Worm (Caenorhabditis elegans): ENCODE measurements around the gene npp-24.

npp-24 gene

DNA sequence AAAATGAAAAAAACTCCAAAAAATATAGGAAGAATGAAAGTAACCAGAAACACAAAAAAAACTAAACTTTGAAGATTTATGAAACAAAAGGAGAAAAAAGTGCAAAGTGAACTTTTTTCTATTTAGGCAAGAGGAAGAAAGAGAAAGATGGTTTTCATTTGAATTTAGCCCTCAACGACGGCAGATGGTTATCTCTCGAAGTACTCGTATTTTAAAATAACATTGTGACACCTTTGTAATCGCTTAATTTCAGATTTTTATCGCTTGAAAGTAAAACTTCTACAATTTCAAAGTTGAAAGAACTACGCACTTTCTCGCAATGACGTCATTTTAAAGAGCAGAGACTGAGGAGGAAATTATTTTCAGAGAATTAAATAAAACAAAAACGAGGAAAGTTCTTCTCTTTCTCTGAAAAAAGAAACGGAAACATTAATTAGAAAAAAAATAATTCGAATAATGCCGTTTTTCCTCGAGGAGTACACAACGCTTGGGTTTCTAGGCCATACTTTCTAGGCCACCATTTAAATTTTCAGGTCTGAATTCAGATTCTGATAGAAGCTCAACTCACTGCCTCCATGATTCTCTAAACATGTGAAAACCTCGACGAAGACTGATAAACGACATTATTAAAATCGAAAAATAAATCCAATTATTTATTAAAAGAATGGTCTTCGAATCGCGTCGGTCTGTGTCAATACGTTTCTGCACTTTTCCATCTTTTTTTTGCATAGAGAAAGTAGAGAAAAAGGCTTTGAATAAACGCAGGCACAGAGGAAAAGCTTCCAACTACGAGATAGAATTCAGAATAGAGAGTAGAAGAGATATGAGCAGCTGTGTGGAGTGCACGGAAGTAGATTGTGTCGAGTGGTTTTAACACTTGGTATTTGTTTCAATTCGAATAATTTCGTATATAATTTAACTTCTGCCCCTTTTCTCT, 6.0 kb downstream of the npp-24 start:
- peak; percentile 61 for TF ChIP-seq unc-98 (GFP tag; IDR thresholded peaks at IDR 0.05)
- TF ChIP-seq nhr-28 (tag; optimal IDR thresholded peaks at IDR 0.05) = no peak
- no peak for TF ChIP-seq pax-3 (tag; optimal IDR thresholded peaks at IDR 0.05)
- no peak for TF ChIP-seq sptf-1 (tag; optimal IDR thresholded peaks at IDR 0.05)
- no peak for TF ChIP-seq Y116A8C.19 (tag; optimal IDR thresholded peaks at IDR 0.05; ENCODE audit: borderline replicate concordance)
- peak; percentile 8; the same call in 1 of the 2 replicates for TF ChIP-seq isw-1 (GFP tag; IDR thresholded peaks at IDR 0.05)
- no peak for TF ChIP-seq hlh-4 (tag; optimal IDR thresholded peaks at IDR 0.05)
- no peak for TF ChIP-seq mdl-1 (tag; optimal IDR thresholded peaks at IDR 0.05)
- no peak for TF ChIP-seq fos-1 (tag; optimal IDR thresholded peaks at IDR 0.05)
- no peak for TF ChIP-seq mef-2 (tag; optimal IDR thresholded peaks at IDR 0.05)
- TF ChIP-seq hlh-17 (GFP tag; optimal IDR thresholded peaks at IDR 0.05; ENCODE audit: borderline replicate concordance) = no peak
- TF ChIP-seq unc-30 (tag; optimal IDR thresholded peaks at IDR 0.05) = no peak
- TF ChIP-seq aha-1 (tag; optimal IDR thresholded peaks at IDR 0.05) = no peak
- TF ChIP-seq mab-9 (GFP tag; IDR thresholded peaks at IDR 0.05) = no peak
- TF ChIP-seq egl-27 (tag; optimal IDR thresholded peaks at IDR 0.05) = no peak
- TF ChIP-seq irx-1 (tag; optimal IDR thresholded peaks at IDR 0.05) = peak; percentile 71
- TF ChIP-seq unc-62 (GFP tag; optimal IDR thresholded peaks at IDR 0.05) = no peak
- no peak for TF ChIP-seq nhr-20 (tag; optimal IDR thresholded peaks at IDR 0.05)
- no peak for TF ChIP-seq tlp-1 (tag; optimal IDR thresholded peaks at IDR 0.05)
- peak in 1 of 2 experiments; percentile 24 for TF ChIP-seq lin-35 (GFP tag; optimal IDR thresholded peaks at IDR 0.05)
- TF ChIP-seq unc-130 (tag; optimal IDR thresholded peaks at IDR 0.05) = no peak
- TF ChIP-seq nhr-76 (tag; optimal IDR thresholded peaks at IDR 0.05) = no peak
- no peak for TF ChIP-seq C34B4.2 (tag; optimal IDR thresholded peaks at IDR 0.05)
- no peak for TF ChIP-seq aly-2 (tag; optimal IDR thresholded peaks at IDR 0.05)
- peak; percentile 59 for TF ChIP-seq rnt-1 (tag; optimal IDR thresholded peaks at IDR 0.05)
- TF ChIP-seq lin-39 (tag; optimal IDR thresholded peaks at IDR 0.05) = no peak
- no peak for TF ChIP-seq zip-4 (GFP tag; optimal IDR thresholded peaks at IDR 0.05)
- peak; percentile 17 for TF ChIP-seq snu-23 (GFP tag; optimal IDR thresholded peaks at IDR 0.05)
- no peak for TF ChIP-seq ama-1 (optimal IDR thresholded peaks at IDR 0.05)
- TF ChIP-seq nhr-77 (tag; optimal IDR thresholded peaks at IDR 0.05) = no peak
- TF ChIP-seq pag-3 (tag; optimal IDR thresholded peaks at IDR 0.05; ENCODE audit: borderline replicate concordance, insufficient read depth) = no peak
- no peak for TF ChIP-seq nhr-84 (tag; optimal IDR thresholded peaks at IDR 0.05)
- TF ChIP-seq fkh-4 (tag; optimal IDR thresholded peaks at IDR 0.05; ENCODE audit: borderline replicate concordance) = peak; percentile 53
- TF ChIP-seq ztf-4 (tag; optimal IDR thresholded peaks at IDR 0.05) = no peak
- peak; percentile 39 for TF ChIP-seq fkh-8 (tag; optimal IDR thresholded peaks at IDR 0.05)
- TF ChIP-seq C16A3.4 (tag; optimal IDR thresholded peaks at IDR 0.05) = no peak
- TF ChIP-seq lsy-2 (tag; optimal IDR thresholded peaks at IDR 0.05) = peak in 1 of 2 experiments; percentile 48
- TF ChIP-seq nhr-11 (tag; optimal IDR thresholded peaks at IDR 0.05) = no peak
- peak; percentile 37; the same call in 1 of the 2 replicates for TF ChIP-seq ceh-88 (GFP tag; IDR thresholded peaks at IDR 0.05)
- TF ChIP-seq ceh-8 (GFP tag; optimal IDR thresholded peaks at IDR 0.05) = no peak
- peak; percentile 40 for TF ChIP-seq C04F5.9 (tag; optimal IDR thresholded peaks at IDR 0.05)
- TF ChIP-seq tbx-2 (tag; optimal IDR thresholded peaks at IDR 0.05) = no peak
- no peak for TF ChIP-seq sup-37 (GFP tag; optimal IDR thresholded peaks at IDR 0.05)
- no peak for TF ChIP-seq vab-15 (tag; optimal IDR thresholded peaks at IDR 0.05)
- TF ChIP-seq nhr-85 (tag) = peak; percentile 78
- TF ChIP-seq zag-1 (tag; optimal IDR thresholded peaks at IDR 0.05) = no peak
- TF ChIP-seq nhr-90 (tag; optimal IDR thresholded peaks at IDR 0.05; ENCODE audit: poor library complexity) = no peak
- peak; percentile 55 for TF ChIP-seq dsc-1 (tag; optimal IDR thresholded peaks at IDR 0.05)
- no peak for TF ChIP-seq fkh-10 (GFP tag; optimal IDR thresholded peaks at IDR 0.05)
- no peak for TF ChIP-seq blmp-1 (tag; optimal IDR thresholded peaks at IDR 0.05)
- TF ChIP-seq nhr-237 (tag; optimal IDR thresholded peaks at IDR 0.05) = no peak
- peak; percentile 15 for TF ChIP-seq elt-2 (tag; optimal IDR thresholded peaks at IDR 0.05)
